Worm (Caenorhabditis elegans) whole organism, L4 larva: ENCODE results near the gene T28C12.15.
A peak's percentile ranks its signal among the peaks of the same experiment; 100 is the strongest.

Experiments
- D1046.2 ChIP-seq: fragments of 200-800 bp; sonication (Bioruptor generic); IDR thresholded peaks from 2 replicates; pipeline ENCODE4 v1.3.6; 2022; ENCODE audit warnings: missing genetic modification characterization, missing compliant biosample characterization
- F10B5.3 ChIP-seq: sonication (generic microtip); optimal IDR thresholded peaks from 2 replicates; lab custom pipeline; 2016; ENCODE audit warnings: mild to moderate bottlenecking, missing genetic modification characterization, missing compliant biosample characterization
- F26F4.8 ChIP-seq: fragments of 200-800 bp; sonication (Bioruptor generic); conservative IDR thresholded peaks from 2 replicates; pipeline ENCODE4 v1.3.6; 2022; ENCODE audit warnings: missing genetic modification characterization, missing compliant biosample characterization
- T20F7.1 ChIP-seq: fragments of 200-800 bp; sonication (Bioruptor generic); optimal IDR thresholded peaks from 2 replicates; lab custom pipeline; 2018; ENCODE audit warnings: mild to moderate bottlenecking, missing genetic modification characterization, missing compliant biosample characterization
- Y105C5A.15 ChIP-seq: fragments of 200-800 bp; sonication (Bioruptor generic); IDR thresholded peaks from 2 replicates; pipeline ENCODE4 v1.3.6; 2022; ENCODE audit warnings: missing genetic modification characterization, missing compliant biosample characterization
- ZK337.2 ChIP-seq: fragments of 200-800 bp; sonication (Bioruptor generic); IDR thresholded peaks from 2 replicates; pipeline ENCODE4 v1.3.6; 2022; ENCODE audit warnings: missing genetic modification reagents, missing genetic modification characterization, missing compliant biosample characterization
- aha-1 ChIP-seq: fragments of 150-350 bp; peaks from one replicate; lab custom pipeline; 2014; ENCODE audit warnings: missing biosample characterization, missing genetic modification characterization
- arid-1 ChIP-seq: fragments of 200-800 bp; sonication (Bioruptor generic); conservative IDR thresholded peaks from 2 replicates; pipeline ENCODE4 v1.3.6; 2022; ENCODE audit warnings: missing genetic modification reagents, missing genetic modification characterization, missing compliant biosample characterization
- attf-4 ChIP-seq: sonication (generic microtip); optimal IDR thresholded peaks from 3 replicates; lab custom pipeline; 2017; ENCODE audit warnings: missing biosample characterization, missing genetic modification characterization
- ceh-28 ChIP-seq: fragments of 150-350 bp; optimal IDR thresholded peaks from 2 replicates; lab custom pipeline; 2014; ENCODE audit warnings: missing biosample characterization, missing genetic modification reagents, missing genetic modification characterization
- ceh-32 ChIP-seq: sonication (generic microtip); optimal IDR thresholded peaks from 2 replicates; lab custom pipeline; 2016; ENCODE audit warnings: mild to moderate bottlenecking, missing genetic modification characterization, missing compliant biosample characterization; ENCODE audit not compliant: poor library complexity
- ces-1 ChIP-seq: fragments of 150-350 bp; sonication (generic microtip); optimal IDR thresholded peaks from 4 replicates; lab custom pipeline; 2014; ENCODE audit warnings: missing biosample characterization, missing genetic modification reagents, missing genetic modification characterization
- cey-2 ChIP-seq: sonication (generic microtip); optimal IDR thresholded peaks from 3 replicates; lab custom pipeline; 2017; ENCODE audit warnings: missing genetic modification characterization, mild to moderate bottlenecking, missing compliant biosample characterization, antibody characterized with exemption, borderline replicate concordance; ENCODE audit not compliant: insufficient read depth
- daf-8 ChIP-seq: fragments of 200-800 bp; sonication (Bioruptor generic); IDR thresholded peaks from 2 replicates; pipeline ENCODE4 v1.3.6; 2022; ENCODE audit warnings: missing genetic modification characterization, missing compliant biosample characterization
- dmd-6 ChIP-seq: fragments of 200-800 bp; sonication (Bioruptor generic); IDR thresholded peaks from 2 replicates; pipeline ENCODE4 v1.3.6; 2022; ENCODE audit warnings: missing genetic modification reagents, missing genetic modification characterization, missing compliant biosample characterization
- dpl-1 ChIP-seq: fragments of 150-350 bp; optimal IDR thresholded peaks from 2 replicates; lab custom pipeline; 2014; ENCODE audit warnings: missing biosample characterization, missing genetic modification reagents, missing genetic modification characterization
- duxl-1 ChIP-seq: sonication (generic microtip); optimal IDR thresholded peaks from 2 replicates; lab custom pipeline; 2016; ENCODE audit warnings: mild to moderate bottlenecking, missing genetic modification characterization, moderate library complexity, missing compliant biosample characterization; ENCODE audit not compliant: poor library complexity
- hif-1 ChIP-seq, 2 experiments: sonication (generic microtip); optimal IDR thresholded peaks; 2 replicates each; lab custom pipeline; 2016 to 2017; ENCODE audit warnings: missing compliant biosample characterization in 2 of 2, missing genetic modification characterization in 2 of 2, missing genetic modification reagents in 2 of 2, missing genotype in 2 of 2, mild to moderate bottlenecking in 1 of 2
- hlh-11 ChIP-seq: fragments of 200-800 bp; sonication (Bioruptor generic); optimal IDR thresholded peaks from 2 replicates; lab custom pipeline; 2018; ENCODE audit warnings: mild to moderate bottlenecking, missing genetic modification characterization, missing compliant biosample characterization
- hlh-30 ChIP-seq: sonication (generic microtip); optimal IDR thresholded peaks from 2 replicates; lab custom pipeline; 2017; ENCODE audit warnings: antibody characterized with exemption, mild to moderate bottlenecking, missing genetic modification characterization, missing compliant biosample characterization; ENCODE audit not compliant: insufficient read depth
- lin-1 ChIP-seq: fragments of 200-800 bp; sonication (Bioruptor generic); IDR thresholded peaks from 2 replicates; pipeline ENCODE4 v1.3.6; 2022; ENCODE audit warnings: missing genetic modification reagents, missing genetic modification characterization, missing compliant biosample characterization
- lin-13 ChIP-seq: fragments of 150-350 bp; optimal IDR thresholded peaks from 2 replicates; lab custom pipeline; 2014; ENCODE audit warnings: missing biosample characterization, missing genetic modification reagents, missing genetic modification characterization
- lin-15B ChIP-seq: fragments of 150-350 bp; sonication (generic microtip); optimal IDR thresholded peaks from 3 replicates; lab custom pipeline; 2014; ENCODE audit warnings: missing biosample characterization, missing genetic modification characterization
- mep-1 ChIP-seq: fragments of 150-350 bp; sonication (generic microtip); optimal IDR thresholded peaks from 3 replicates; lab custom pipeline; 2014; ENCODE audit warnings: missing biosample characterization, missing genetic modification characterization
- mes-2 ChIP-seq: sonication (generic microtip); optimal IDR thresholded peaks from 2 replicates; lab custom pipeline; 2016; ENCODE audit warnings: missing genotype, mild to moderate bottlenecking, missing genetic modification characterization, missing compliant biosample characterization; ENCODE audit not compliant: poor library complexity, severe bottlenecking
- mxl-2 ChIP-seq: fragments of 200-800 bp; sonication (Bioruptor generic); conservative IDR thresholded peaks from 2 replicates; pipeline ENCODE4 v1.3.6; 2022; ENCODE audit warnings: missing genetic modification reagents, missing genetic modification characterization, missing compliant biosample characterization
- mxl-3 ChIP-seq: fragments of 200-800 bp; sonication (Bioruptor generic); optimal IDR thresholded peaks from 2 replicates; lab custom pipeline; 2018; ENCODE audit warnings: mild to moderate bottlenecking, missing genetic modification characterization, missing compliant biosample characterization
- nhr-102 ChIP-seq: sonication (generic microtip); optimal IDR thresholded peaks from 2 replicates; lab custom pipeline; 2016; ENCODE audit warnings: mild to moderate bottlenecking, missing genetic modification characterization, moderate library complexity, missing compliant biosample characterization
- nhr-11 ChIP-seq: fragments of 150-350 bp; optimal IDR thresholded peaks from 2 replicates; lab custom pipeline; 2014; ENCODE audit warnings: missing biosample characterization, missing genetic modification characterization
- nhr-237 ChIP-seq: sonication (generic microtip); optimal IDR thresholded peaks from 2 replicates; lab custom pipeline; 2017; ENCODE audit warnings: missing biosample characterization, missing genetic modification characterization
- nhr-28 ChIP-seq: fragments of 150-350 bp; optimal IDR thresholded peaks from 2 replicates; lab custom pipeline; 2014; ENCODE audit warnings: missing biosample characterization, missing genetic modification characterization
- nhr-41 ChIP-seq: fragments of 200-800 bp; sonication (Bioruptor generic); IDR thresholded peaks from 2 replicates; pipeline ENCODE4 v1.3.6; 2022; ENCODE audit warnings: missing genetic modification reagents, missing genetic modification characterization, missing compliant biosample characterization
- nhr-48 ChIP-seq: sonication (generic microtip); optimal IDR thresholded peaks from 2 replicates; lab custom pipeline; 2016; ENCODE audit warnings: mild to moderate bottlenecking, missing genetic modification characterization, missing compliant biosample characterization
- nhr-6 ChIP-seq: fragments of 150-350 bp; optimal IDR thresholded peaks from 2 replicates; lab custom pipeline; 2014; ENCODE audit warnings: missing biosample characterization, missing genetic modification characterization
- nhr-76 ChIP-seq: fragments of 150-350 bp; optimal IDR thresholded peaks from 2 replicates; lab custom pipeline; 2014; ENCODE audit warnings: missing biosample characterization, missing genetic modification characterization
- php-3 ChIP-seq: fragments of 200-800 bp; sonication (Bioruptor generic); IDR thresholded peaks from 2 replicates; pipeline ENCODE4 v1.3.6; 2022; ENCODE audit warnings: missing genetic modification reagents, missing genetic modification characterization, missing compliant biosample characterization
- pqm-1 ChIP-seq: sonication (generic microtip); optimal IDR thresholded peaks from 2 replicates; lab custom pipeline; 2017; ENCODE audit warnings: missing biosample characterization, missing genetic modification characterization
- rbr-2 ChIP-seq: sonication (generic microtip); optimal IDR thresholded peaks from 2 replicates; lab custom pipeline; 2016; ENCODE audit warnings: missing genotype, missing genetic modification characterization, missing compliant biosample characterization
- sdz-12 ChIP-seq: fragments of 200-800 bp; sonication (Bioruptor generic); optimal IDR thresholded peaks from 2 replicates; lab custom pipeline; 2018; ENCODE audit warnings: mild to moderate bottlenecking, missing genetic modification characterization, missing compliant biosample characterization
- set-16 ChIP-seq: fragments of 200-800 bp; sonication (Bioruptor generic); IDR thresholded peaks from 2 replicates; pipeline ENCODE4 v1.3.6; 2022; ENCODE audit warnings: missing genetic modification reagents, missing genetic modification characterization, missing compliant biosample characterization
- skn-1 ChIP-seq: fragments of 150-350 bp; optimal IDR thresholded peaks from 2 replicates; lab custom pipeline; 2014; ENCODE audit warnings: missing biosample characterization, missing genetic modification characterization
- snpc-4 ChIP-seq: fragments of 150-350 bp; optimal IDR thresholded peaks from 2 replicates; lab custom pipeline; 2014; ENCODE audit warnings: missing biosample characterization, missing genetic modification characterization
- spr-1 ChIP-seq: sonication (generic microtip); optimal IDR thresholded peaks from 2 replicates; lab custom pipeline; 2016; ENCODE audit warnings: mild to moderate bottlenecking, missing genetic modification characterization, missing compliant biosample characterization
- tag-97 ChIP-seq: fragments of 200-800 bp; sonication (Bioruptor generic); IDR thresholded peaks from 2 replicates; pipeline ENCODE4 v1.3.6; 2022; ENCODE audit warnings: missing genetic modification characterization, missing compliant biosample characterization
- unc-39 ChIP-seq: sonication (generic microtip); optimal IDR thresholded peaks from 2 replicates; lab custom pipeline; 2017; ENCODE audit warnings: missing biosample characterization, missing genetic modification characterization
- zfp-2 ChIP-seq: sonication (generic microtip); optimal IDR thresholded peaks from 2 replicates; lab custom pipeline; 2016; ENCODE audit warnings: mild to moderate bottlenecking, missing genetic modification characterization, missing compliant biosample characterization
- zfp-3 ChIP-seq: fragments of 200-800 bp; sonication (Bioruptor generic); conservative IDR thresholded peaks from 2 replicates; pipeline ENCODE4 v1.3.6; 2022; ENCODE audit warnings: missing genetic modification reagents, missing genetic modification characterization, missing compliant biosample characterization
- zip-11 ChIP-seq: fragments of 200-800 bp; sonication (Bioruptor generic); IDR thresholded peaks from 2 replicates; pipeline ENCODE4 v1.3.6; 2022; ENCODE audit warnings: missing genetic modification characterization, missing compliant biosample characterization
- zip-2 ChIP-seq: fragments of 150-350 bp; optimal IDR thresholded peaks from 2 replicates; lab custom pipeline; 2014; ENCODE audit warnings: missing biosample characterization, missing genetic modification characterization
- ztf-11 ChIP-seq: fragments of 150-350 bp; optimal IDR thresholded peaks from 2 replicates; lab custom pipeline; 2014; ENCODE audit warnings: missing biosample characterization, missing genetic modification characterization

T28C12.15 gene

ce11 chrV:6357236-6357635 is 35.7 kb upstream of the T28C12.15 start (continued):
- TF ChIP-seq T20F7.1 (GFP tag; lab: Kevin White, UChicago) = no peak
- no peak for TF ChIP-seq ZK337.2
- TF ChIP-seq snpc-4 (tag; lab: Kevin White, UChicago) = no peak
- no peak for TF ChIP-seq ceh-28
- TF ChIP-seq attf-4 (tag; lab: Kevin White, UChicago) = no peak
- no peak for TF ChIP-seq hlh-11 (tag; lab: Kevin White, UChicago)
- TF ChIP-seq nhr-237 (tag; lab: Kevin White, UChicago) = no peak
- TF ChIP-seq hif-1 (tag; optimal IDR thresholded peaks at IDR 0.05; lab: Kevin White, UChicago) = no peak
- TF ChIP-seq unc-39 = no peak
- TF ChIP-seq set-16 (GFP tag; lab: Robert Waterston, UW) = no peak
- TF ChIP-seq lin-13 (GFP tag; lab: Kevin White, UChicago) = no peak
- TF ChIP-seq sdz-12 (GFP tag; lab: Kevin White, UChicago) = no peak
- TF ChIP-seq ztf-11 (tag; lab: Kevin White, UChicago) = no peak
- TF ChIP-seq duxl-1 (tag; lab: Kevin White, UChicago) = no peak
- peak; percentile 5 for TF ChIP-seq mes-2 (tag; lab: Kevin White, UChicago)
- TF ChIP-seq spr-1 (tag; lab: Kevin White, UChicago) = no peak
- TF ChIP-seq zip-2 = no peak
- TF ChIP-seq mxl-3 = no peak
- TF ChIP-seq rbr-2 = no peak
- TF ChIP-seq nhr-76 (tag; lab: Kevin White, UChicago) = no peak
- TF ChIP-seq cey-2 (tag; lab: Kevin White, UChicago) = no peak
- no peak for TF ChIP-seq nhr-6
- peak; percentile 23 for TF ChIP-seq nhr-28
- peak; percentile 93 for TF ChIP-seq aha-1 (tag; lab: Kevin White, UChicago)
- no peak for TF ChIP-seq lin-1
- 0 out of 2 replicates have a peak, but pooled peaks have one; percentile 45 for TF ChIP-seq nhr-41
- no peak for TF ChIP-seq lin-15B (tag; lab: Kevin White, UChicago)
- no peak for TF ChIP-seq skn-1 (tag; lab: Kevin White, UChicago)
- no peak for TF ChIP-seq arid-1
- no peak for TF ChIP-seq D1046.2 (GFP tag; lab: Robert Waterston, UW)
- no peak for TF ChIP-seq ces-1 (GFP tag; lab: Kevin White, UChicago)
- no peak for TF ChIP-seq nhr-11 (tag; lab: Kevin White, UChicago)
- no peak for TF ChIP-seq nhr-102 (tag; lab: Kevin White, UChicago)

ce11 chrV:6355975-6356441 is 34.4 kb upstream of the T28C12.15 start, which contains the start of gene bcl-11:
bcl-11 (plus strand) TSS chrV:6356025.
- TF ChIP-seq nhr-48 (tag; lab: Kevin White, UChicago) (peak; percentile 60), F10B5.3 (tag; lab: Kevin White, UChicago) (no peak), rbr-2 (no peak), nhr-76 (tag; lab: Kevin White, UChicago) (no peak), tag-97 (no peak), hlh-11 (tag; lab: Kevin White, UChicago) (peak; percentile 71), unc-39 (no peak), nhr-102 (tag; lab: Kevin White, UChicago) (no peak), Y105C5A.15 (GFP tag; lab: Robert Waterston, UW) (no peak), nhr-28 (peak; percentile 49), F26F4.8 (no peak), lin-1 (peak; percentile 36; the same call in 1 of the 2 replicates), cey-2 (tag; lab: Kevin White, UChicago) (no peak), ceh-32 (no peak), php-3 (GFP tag; lab: Robert Waterston, UW) (peak; percentile 59; the same call in 1 of the 2 replicates), mxl-2 (GFP tag; lab: Robert Waterston, UW) (no peak), dmd-6 (GFP tag; lab: Robert Waterston, UW) (peak; percentile 89), zfp-3 (GFP tag; lab: Robert Waterston, UW) (no peak), mep-1 (tag; lab: Kevin White, UChicago) (no peak), zfp-2 (no peak), aha-1 (tag; lab: Kevin White, UChicago) (no peak), hif-1 (tag; optimal IDR thresholded peaks at IDR 0.05; lab: Kevin White, UChicago) (peak in 1 of 2 experiments; percentile 19), pqm-1 (peak; percentile 59), dpl-1 (GFP tag; lab: Kevin White, UChicago) (no peak), hlh-30 (tag; lab: Kevin White, UChicago) (peak; percentile 23), nhr-11 (tag; lab: Kevin White, UChicago) (no peak), set-16 (GFP tag; lab: Robert Waterston, UW) (no peak), zip-11 (GFP tag; lab: Robert Waterston, UW) (no peak), daf-8 (GFP tag; lab: Robert Waterston, UW) (no peak)
